Fruit fly (Drosophila melanogaster): Measurements from ENCODE around the gene Nha1.
A peak's percentile ranks its signal among the peaks of the same experiment; 100 is the strongest.

Nha1 gene

DNA sequence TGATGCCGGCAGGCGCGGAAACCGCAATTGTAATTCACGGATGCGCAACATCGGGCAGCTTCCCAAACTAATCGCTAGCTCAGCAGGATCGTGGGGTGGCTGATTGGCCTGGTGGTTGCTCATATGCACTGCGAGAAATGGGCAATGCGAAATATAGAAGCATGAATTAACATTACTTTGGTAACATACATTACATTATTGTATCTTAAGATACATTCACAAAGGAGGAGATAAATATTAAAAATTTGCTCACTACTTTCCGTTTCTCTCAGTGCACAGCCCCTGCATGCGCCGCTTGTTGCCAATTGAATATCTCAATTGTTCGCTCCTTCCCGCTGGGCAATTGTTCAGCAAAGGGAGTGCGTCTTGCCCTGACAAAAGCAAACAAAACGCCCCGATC, 28.8 kb downstream of the Nha1 start (continued):
- TF ChIP-seq pho (GFP tag; optimal IDR thresholded peaks at IDR 0.05) (peak; percentile 13), wek (GFP tag; optimal IDR thresholded peaks at IDR 0.05) (peak; percentile 19), ftz-f1 (GFP tag; optimal IDR thresholded peaks at IDR 0.05) (no peak), Neu2 (GFP tag; optimal IDR thresholded peaks at IDR 0.05; ENCODE audit: borderline replicate concordance) (peak; percentile 16), pfk (GFP tag; optimal IDR thresholded peaks at IDR 0.05) (no peak), Oaz (GFP tag; IDR thresholded peaks at IDR 0.05) (no peak), tll (GFP tag; optimal IDR thresholded peaks at IDR 0.05) (peak in 1 of 2 experiments; percentile 29), CG8765 (GFP tag; IDR thresholded peaks at IDR 0.05) (peak; percentile 82), ci (GFP tag; IDR thresholded peaks at IDR 0.05) (peak; percentile 91), Gsc (GFP tag; IDR thresholded peaks at IDR 0.05) (peak; percentile 71), fd64A (GFP tag; optimal IDR thresholded peaks at IDR 0.05) (peak; percentile 42), CG16779 (GFP tag; IDR thresholded peaks at IDR 0.05) (no peak), CG3995 (GFP tag; optimal IDR thresholded peaks at IDR 0.05) (no peak), Nf-YC (tag; optimal IDR thresholded peaks at IDR 0.05) (peak; percentile 64), disco-r (GFP tag; optimal IDR thresholded peaks at IDR 0.05) (peak; percentile 41), CG15479 (GFP tag; optimal IDR thresholded peaks at IDR 0.05) (peak; percentile 3), unpg (GFP tag; optimal IDR thresholded peaks at IDR 0.05) (peak; percentile 78), CG7745 (tag; optimal IDR thresholded peaks at IDR 0.05) (no peak), CG1603 (tag; optimal IDR thresholded peaks at IDR 0.05) (peak; percentile 92), CG6854 (GFP tag; optimal IDR thresholded peaks at IDR 0.05) (no peak), Hmr (GFP tag; optimal IDR thresholded peaks at IDR 0.05) (no peak), ranshi (GFP tag; IDR thresholded peaks at IDR 0.05) (peak; percentile 67; the same call in 1 of the 2 replicates), CG31365 (tag; optimal IDR thresholded peaks at IDR 0.05) (no peak), CG10431 (GFP tag; optimal IDR thresholded peaks at IDR 0.05) (no peak), CG3847 (GFP tag; IDR thresholded peaks at IDR 0.05) (peak; percentile 33; the same call in 1 of the 2 replicates), Doc2 (GFP tag; IDR thresholded peaks at IDR 0.05) (no peak), Tbp (GFP tag; optimal IDR thresholded peaks at IDR 0.05) (no peak), Poxn (GFP tag; IDR thresholded peaks at IDR 0.05) (no peak), CG12744 (GFP tag; optimal IDR thresholded peaks at IDR 0.05) (peak; percentile 16), pros (GFP tag; optimal IDR thresholded peaks at IDR 0.05) (peak; percentile 87), Dp (GFP tag; optimal IDR thresholded peaks at IDR 0.05) (no peak), CG17829 (tag; optimal IDR thresholded peaks at IDR 0.05) (peak; percentile 88), sob (GFP tag; IDR thresholded peaks at IDR 0.05) (peak; percentile 67), CG12155 (GFP tag; optimal IDR thresholded peaks at IDR 0.05) (peak; percentile 50), kah (GFP tag; optimal IDR thresholded peaks at IDR 0.05) (peak; percentile 41), fu2 (GFP tag; optimal IDR thresholded peaks at IDR 0.05) (peak; percentile 10), CG3281 (GFP tag; optimal IDR thresholded peaks at IDR 0.05) (no peak), Dip3 (GFP tag; optimal IDR thresholded peaks at IDR 0.05) (no peak), dm (GFP tag; optimal IDR thresholded peaks at IDR 0.05) (peak; percentile 50), CG7372 (GFP tag; IDR thresholded peaks at IDR 0.05) (peak; percentile 70), peb (GFP tag; IDR thresholded peaks at IDR 0.05) (peak; percentile 65; the same call in 1 of the 2 replicates), MTF-1 (GFP tag; optimal IDR thresholded peaks at IDR 0.05; ENCODE audit: borderline replicate concordance) (peak; percentile 51), Atf6 (GFP tag; IDR thresholded peaks at IDR 0.05) (no peak), HLHmδ (GFP tag; optimal IDR thresholded peaks at IDR 0.05) (no peak), CG32532 (GFP tag; IDR thresholded peaks at IDR 0.05) (no peak), CG2199 (GFP tag; IDR thresholded peaks at IDR 0.05) (peak; percentile 30; the same call in 1 of the 3 replicates), wor (GFP tag; IDR thresholded peaks at IDR 0.05) (peak; percentile 37; the same call in 1 of the 2 replicates), mirr (GFP tag; optimal IDR thresholded peaks at IDR 0.05) (no peak), YL-1 (GFP tag; optimal IDR thresholded peaks at IDR 0.05) (no peak), Vsx1 (GFP tag; optimal IDR thresholded peaks at IDR 0.05) (peak; percentile 30), usp (GFP tag; optimal IDR thresholded peaks at IDR 0.05) (no peak), ERR (GFP tag; optimal IDR thresholded peaks at IDR 0.05) (no peak)
